Fruit fly (Drosophila melanogaster) whole organism, embryonic: Measurements from ENCODE around the gene CG31064.

Experiments used
- Atf-2 ChIP-seq: fragments of 200-800 bp; sonication (Bioruptor generic); optimal IDR thresholded peaks from 2 replicates; lab custom pipeline; 2016; ENCODE audit warnings: missing biosample characterization, missing genetic modification characterization
- Blimp-1 ChIP-seq: fragments of 200-800 bp; sonication (Bioruptor generic); optimal IDR thresholded peaks from 3 replicates; lab custom pipeline; 2018; ENCODE audit warnings: missing biosample characterization, missing genetic modification characterization, mild to moderate bottlenecking, moderate library complexity, missing genetic modification reagents
- CG10431 ChIP-seq: fragments of 200-800 bp; sonication (Bioruptor generic); optimal IDR thresholded peaks from 3 replicates; lab custom pipeline; 2018; ENCODE audit warnings: missing biosample characterization, mild to moderate bottlenecking, missing genetic modification characterization
- CG10979 ChIP-seq: fragments of 200-800 bp; sonication (Bioruptor generic); optimal IDR thresholded peaks from 2 replicates; lab custom pipeline; 2018; ENCODE audit warnings: missing biosample characterization, mild to moderate bottlenecking, missing genetic modification characterization, moderate library complexity
- CG13424 ChIP-seq: fragments of 200-800 bp; sonication (Bioruptor generic); optimal IDR thresholded peaks from 2 replicates; lab custom pipeline; 2019; ENCODE audit warnings: missing biosample characterization, mild to moderate bottlenecking, missing genetic modification characterization, moderate library complexity
- CG14860 ChIP-seq: fragments of 200-800 bp; sonication (Bioruptor generic); IDR thresholded peaks from 3 replicates; pipeline ENCODE4 v1.3.6; 2022; ENCODE audit warnings: missing biosample characterization, missing genetic modification characterization; ENCODE audit not compliant: partially characterized antibody
- CG15073 ChIP-seq: fragments of 200-800 bp; sonication (Bioruptor generic); optimal IDR thresholded peaks from 2 replicates; lab custom pipeline; 2016; ENCODE audit warnings: missing biosample characterization, missing genetic modification characterization
- CG15514 ChIP-seq: fragments of 200-800 bp; sonication (Bioruptor generic); optimal IDR thresholded peaks from 3 replicates; lab custom pipeline; 2017; ENCODE audit warnings: missing biosample characterization, missing genetic modification characterization, mild to moderate bottlenecking, moderate library complexity, missing genetic modification reagents
- CG17802 ChIP-seq: fragments of 200-800 bp; sonication (Bioruptor generic); optimal IDR thresholded peaks from 2 replicates; lab custom pipeline; 2018; ENCODE audit warnings: missing biosample characterization, mild to moderate bottlenecking, missing genetic modification characterization, moderate library complexity
- CG18262 ChIP-seq: fragments of 200-800 bp; optimal IDR thresholded peaks from 3 replicates; lab custom pipeline; 2019; ENCODE audit warnings: missing biosample characterization, mild to moderate bottlenecking, missing genetic modification characterization, moderate library complexity
- CG2875 ChIP-seq: fragments of 200-800 bp; sonication (Bioruptor generic); optimal IDR thresholded peaks from 2 replicates; lab custom pipeline; 2017; ENCODE audit warnings: missing biosample characterization, mild to moderate bottlenecking, missing genetic modification characterization, missing genetic modification reagents
- CG31365 ChIP-seq: fragments of 200-800 bp; sonication (Bioruptor generic); optimal IDR thresholded peaks from 2 replicates; lab custom pipeline; 2018; ENCODE audit warnings: missing biosample characterization, mild to moderate bottlenecking, missing genetic modification characterization
- CG33213 ChIP-seq: fragments of 200-800 bp; sonication (Bioruptor generic); optimal IDR thresholded peaks from 3 replicates; lab custom pipeline; 2016; ENCODE audit warnings: missing biosample characterization, missing genetic modification characterization
- CG6654 ChIP-seq: fragments of 200-800 bp; sonication (Bioruptor generic); optimal IDR thresholded peaks from 2 replicates; lab custom pipeline; 2017; ENCODE audit warnings: missing biosample characterization, mild to moderate bottlenecking, missing genetic modification characterization
- CG6791 ChIP-seq: fragments of 200-800 bp; sonication (Bioruptor generic); IDR thresholded peaks from 3 replicates; pipeline ENCODE4 v1.3.6; 2022; ENCODE audit warnings: missing biosample characterization, missing genetic modification characterization; ENCODE audit not compliant: partially characterized antibody
- CG6854 ChIP-seq: fragments of 200-800 bp; sonication (Bioruptor generic); optimal IDR thresholded peaks from 3 replicates; lab custom pipeline; 2017; ENCODE audit warnings: missing biosample characterization, mild to moderate bottlenecking, missing genetic modification characterization
- CG8359 ChIP-seq: fragments of 200-800 bp; sonication (Bioruptor generic); optimal IDR thresholded peaks from 2 replicates; lab custom pipeline; 2017; ENCODE audit warnings: missing biosample characterization, mild to moderate bottlenecking, missing genetic modification characterization, borderline replicate concordance
- CG8765 ChIP-seq: fragments of 200-800 bp; sonication (Bioruptor generic); IDR thresholded peaks from 2 replicates; pipeline ENCODE4 v1.3.6; 2022; ENCODE audit warnings: missing biosample characterization, missing genetic modification characterization
- CG9932 ChIP-seq: fragments of 200-800 bp; sonication (Bioruptor generic); IDR thresholded peaks from 2 replicates; pipeline ENCODE4 v1.3.6; 2022; ENCODE audit warnings: missing biosample characterization, missing genetic modification characterization
- CHES-1-like ChIP-seq: fragments of 200-800 bp; sonication (Bioruptor generic); optimal IDR thresholded peaks from 2 replicates; lab custom pipeline; 2016; ENCODE audit warnings: missing biosample characterization, missing genetic modification characterization
- CoRest ChIP-seq: fragments of 200-800 bp; sonication (Bioruptor generic); optimal IDR thresholded peaks from 3 replicates; lab custom pipeline; 2018; ENCODE audit warnings: missing biosample characterization, mild to moderate bottlenecking, missing genetic modification characterization, moderate library complexity
- Dbx ChIP-seq: fragments of 200-800 bp; sonication (Bioruptor generic); IDR thresholded peaks from 3 replicates; pipeline ENCODE4 v1.3.6; 2022; ENCODE audit warnings: missing biosample characterization, missing genetic modification characterization
- E2f1 ChIP-seq: fragments of 200-800 bp; sonication (Bioruptor generic); IDR thresholded peaks from 2 replicates; pipeline ENCODE4 v1.3.6; 2022; ENCODE audit warnings: missing biosample characterization, missing genetic modification characterization
- Ets65A ChIP-seq: fragments of 200-800 bp; sonication (Bioruptor generic); peaks from one replicate; lab custom pipeline; 2016; ENCODE audit warnings: missing biosample characterization, missing genetic modification characterization
- H2.0 ChIP-seq: fragments of 200-800 bp; sonication (Bioruptor generic); IDR thresholded peaks from 2 replicates; pipeline ENCODE4 v1.3.6; 2022; ENCODE audit warnings: missing biosample characterization, missing genetic modification characterization
- Hr51 ChIP-seq, 2 experiments: fragments of 200-800 bp; sonication (Bioruptor generic); optimal IDR thresholded peaks; 2 replicates in 1 of 2; 3 replicates in 1 of 2; lab custom pipeline; 2016 to 2018; ENCODE audit warnings: missing biosample characterization in 2 of 2, missing genetic modification characterization in 2 of 2, mild to moderate bottlenecking in 1 of 2, moderate library complexity in 1 of 2
- Lpt ChIP-seq: fragments of >200 bp; optimal IDR thresholded peaks from 2 replicates; lab custom pipeline; 2018; ENCODE audit warnings: missing biosample characterization, missing genetic modification characterization
- Nf-YB ChIP-seq: fragments of 200-800 bp; sonication (Bioruptor generic); optimal IDR thresholded peaks from 3 replicates; lab custom pipeline; 2019; ENCODE audit warnings: missing biosample characterization, mild to moderate bottlenecking, missing genetic modification characterization, moderate library complexity
- Ptx1 ChIP-seq: fragments of 200-800 bp; sonication (Bioruptor generic); IDR thresholded peaks from 2 replicates; pipeline ENCODE4 v1.3.6; 2022; ENCODE audit warnings: missing biosample characterization, missing genetic modification characterization
- Xrp1 ChIP-seq: fragments of 200-800 bp; sonication (Bioruptor generic); IDR thresholded peaks from 2 replicates; pipeline ENCODE4 v1.3.6; 2022; ENCODE audit warnings: missing biosample characterization, missing genetic modification characterization
- bsh ChIP-seq, 2 experiments: fragments of 200-800 bp; sonication (Bioruptor generic); optimal IDR thresholded peaks; 2 replicates each; lab custom pipeline; 2017 to 2018; ENCODE audit warnings: mild to moderate bottlenecking in 2 of 2, missing biosample characterization in 2 of 2, missing genetic modification characterization in 2 of 2, moderate library complexity in 1 of 2
- dmrt11E ChIP-seq: fragments of 200-800 bp; sonication (Bioruptor generic); optimal IDR thresholded peaks from 3 replicates; lab custom pipeline; 2018; ENCODE audit warnings: missing biosample characterization, mild to moderate bottlenecking, missing genetic modification characterization, moderate library complexity
- esg ChIP-seq: fragments of 200-800 bp; sonication (Bioruptor generic); conservative IDR thresholded peaks from 2 replicates; pipeline ENCODE4 v1.3.6; 2022; ENCODE audit warnings: missing biosample characterization, missing genetic modification characterization
- exex ChIP-seq: fragments of 200-800 bp; sonication (Bioruptor generic); optimal IDR thresholded peaks from 4 replicates; lab custom pipeline; 2018; ENCODE audit warnings: missing biosample characterization, mild to moderate bottlenecking, missing genetic modification characterization, moderate library complexity
- gem ChIP-seq: fragments of 200-800 bp; sonication (Bioruptor generic); optimal IDR thresholded peaks from 2 replicates; lab custom pipeline; 2019; ENCODE audit warnings: missing biosample characterization, mild to moderate bottlenecking, missing genetic modification characterization, moderate library complexity
- lola ChIP-seq, 3 experiments: fragments of >200 bp in 2 of 3; fragments of 200-800 bp in 1 of 3; sonication (Bioruptor generic) in 1 of 3; optimal IDR thresholded peaks; 2 replicates each; lab custom pipeline; 2017 to 2019; ENCODE audit warnings: missing biosample characterization in 3 of 3, missing genetic modification characterization in 3 of 3, mild to moderate bottlenecking in 1 of 3, moderate library complexity in 1 of 3
- mld ChIP-seq: fragments of 200-800 bp; sonication (Bioruptor generic); IDR thresholded peaks from 3 replicates; pipeline ENCODE4 v1.3.6; 2022; ENCODE audit warnings: missing biosample characterization, missing genetic modification characterization; ENCODE audit not compliant: partially characterized antibody
- nom ChIP-seq: fragments of 200-800 bp; sonication (Bioruptor generic); optimal IDR thresholded peaks from 2 replicates; lab custom pipeline; 2017; ENCODE audit warnings: missing biosample characterization, missing genetic modification characterization, mild to moderate bottlenecking, moderate library complexity, missing genetic modification reagents
- phol ChIP-seq: fragments of 200-800 bp; sonication (Bioruptor generic); optimal IDR thresholded peaks from 3 replicates; lab custom pipeline; 2018; ENCODE audit warnings: missing biosample characterization, mild to moderate bottlenecking, missing genetic modification characterization, moderate library complexity
- pros ChIP-seq: fragments of 200-800 bp; sonication (Bioruptor generic); optimal IDR thresholded peaks from 3 replicates; lab custom pipeline; 2019; ENCODE audit warnings: missing biosample characterization, mild to moderate bottlenecking, missing genetic modification characterization, moderate library complexity
- seq ChIP-seq: fragments of 200-800 bp; sonication (Bioruptor generic); IDR thresholded peaks from 2 replicates; pipeline ENCODE4 v1.3.6; 2022; ENCODE audit warnings: missing biosample characterization, missing genetic modification characterization
- sqz ChIP-seq: fragments of 200-800 bp; sonication (Bioruptor generic); optimal IDR thresholded peaks from 3 replicates; lab custom pipeline; 2018; ENCODE audit warnings: missing biosample characterization, mild to moderate bottlenecking, missing genetic modification characterization
- sug ChIP-seq: fragments of 200-800 bp; optimal IDR thresholded peaks from 2 replicates; lab custom pipeline; 2019; ENCODE audit warnings: missing biosample characterization, mild to moderate bottlenecking, missing genetic modification characterization, moderate library complexity
- unpg ChIP-seq: fragments of 200-800 bp; sonication (Bioruptor generic); optimal IDR thresholded peaks from 3 replicates; lab custom pipeline; 2018; ENCODE audit warnings: missing biosample characterization, mild to moderate bottlenecking, missing genetic modification characterization, moderate library complexity

Gene CG31064

dm6 chr3R:27201538-27202281 is 37.2 kb downstream of the CG31064 start (continued):
- TF ChIP-seq nom (GFP tag; lab: Kevin White, UChicago) = peak; percentile 68
- TF ChIP-seq Nf-YB (GFP tag; lab: Kevin White, UChicago) = no peak
- no peak for TF ChIP-seq CG8359 (GFP tag; lab: Kevin White, UChicago)
- TF ChIP-seq CHES-1-like (GFP tag; lab: Kevin White, UChicago) = no peak
- TF ChIP-seq CG15073 = no peak
- TF ChIP-seq phol = no peak
- TF ChIP-seq CG6791 (GFP tag; lab: Robert Waterston, UW) = no peak
- no peak for TF ChIP-seq Hr51 (GFP tag; optimal IDR thresholded peaks at IDR 0.05; lab: Kevin White, UChicago)
- peak; percentile 58 for TF ChIP-seq Ets65A (GFP tag; lab: Kevin White, UChicago)
- no peak for TF ChIP-seq CG33213 (GFP tag; lab: Kevin White, UChicago)
- TF ChIP-seq pros (GFP tag; lab: Kevin White, UChicago) = no peak
- TF ChIP-seq CG14860 (GFP tag; lab: Robert Waterston, UW) = no peak

DNA sequence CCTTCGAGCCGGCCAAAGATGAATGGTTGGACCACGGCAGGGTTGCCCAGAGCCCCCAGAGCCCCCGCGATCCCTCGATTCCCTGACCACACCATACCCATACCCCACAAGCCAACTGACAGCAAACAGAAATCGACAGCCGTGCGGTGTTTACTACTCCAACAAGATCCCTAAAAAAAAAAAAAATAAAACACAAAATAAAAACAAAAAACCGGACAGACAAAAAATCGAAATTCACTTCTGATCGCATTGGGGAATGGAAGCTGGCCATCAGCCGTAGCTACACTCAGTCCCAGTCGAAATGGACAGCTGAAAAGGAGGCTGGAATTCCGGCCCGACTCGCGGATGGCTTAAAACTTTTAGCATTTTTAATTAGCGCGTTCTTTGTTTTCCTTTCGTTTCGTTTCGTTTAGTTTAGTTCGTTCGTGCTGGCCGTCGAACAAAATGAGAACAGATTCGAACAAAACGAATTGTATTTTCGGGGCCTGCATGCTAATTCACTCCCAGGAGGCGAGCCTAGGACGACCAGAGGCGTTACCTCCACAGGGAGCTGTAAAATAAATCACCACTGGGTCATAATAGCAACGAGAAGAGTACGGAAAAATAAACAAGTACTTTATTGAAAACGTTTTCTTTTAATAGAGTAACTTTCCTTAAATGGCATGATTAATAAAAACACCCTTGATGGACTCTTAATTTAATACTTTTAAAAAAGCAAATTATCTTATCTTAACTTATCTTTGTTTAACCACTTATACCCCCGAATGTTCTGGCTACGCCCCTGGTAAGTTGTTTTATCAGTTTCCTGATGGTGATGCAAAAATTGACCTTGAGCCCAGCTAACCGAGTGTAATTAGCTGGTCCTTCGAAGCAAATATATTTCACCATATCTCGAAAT is 39.8 kb downstream of the CG31064 start:
- TF ChIP-seq H2.0 = no peak
- TF ChIP-seq Blimp-1 (GFP tag; lab: Kevin White, UChicago) = no peak
- TF ChIP-seq CG9932 = no peak
- no peak for TF ChIP-seq CG6854 (GFP tag; lab: Kevin White, UChicago)
- TF ChIP-seq Dbx (GFP tag; lab: Robert Waterston, UW) = no peak
- TF ChIP-seq CG8765 = no peak
- no peak for TF ChIP-seq seq (GFP tag; lab: Robert Waterston, UW)
- no peak for TF ChIP-seq E2f1
- TF ChIP-seq mld (GFP tag; lab: Robert Waterston, UW) = no peak
- TF ChIP-seq CG15514 (GFP tag; lab: Kevin White, UChicago) = no peak
- no peak for TF ChIP-seq Lpt
- no peak for TF ChIP-seq CG31365 (tag; lab: Kevin White, UChicago)
- no peak for TF ChIP-seq esg (GFP tag; lab: Robert Waterston, UW)
- peak; percentile 19 for TF ChIP-seq sqz (GFP tag; lab: Kevin White, UChicago)
- TF ChIP-seq CG13424 = no peak
- TF ChIP-seq nom (GFP tag; lab: Kevin White, UChicago) = peak; percentile 68
- TF ChIP-seq, all 482 proteins: peak for 2

DNA sequence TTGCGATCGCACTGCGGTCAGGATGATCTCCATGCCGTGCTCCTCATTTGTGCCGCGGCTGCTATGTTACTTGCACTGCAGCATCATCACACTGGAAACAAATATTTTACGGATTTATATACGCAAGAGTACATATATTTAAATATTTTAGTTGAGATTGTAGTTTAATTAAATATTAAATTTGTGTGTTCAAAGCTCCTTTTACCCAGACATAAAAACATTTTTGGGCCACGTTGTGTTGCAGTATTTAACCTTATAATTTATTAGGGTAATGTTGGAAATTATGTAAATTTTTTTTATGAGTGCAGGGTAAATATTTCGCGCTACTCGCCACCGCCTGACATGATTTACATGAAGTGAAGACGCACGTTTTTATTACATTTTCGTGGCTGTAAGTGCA is 41.3 kb downstream of the CG31064 start:
- TF ChIP-seq CG18262 = peak; percentile 12
- TF ChIP-seq CG10979 = peak; percentile 23
- peak in 1 of 3 experiments; percentile 10 for TF ChIP-seq lola (GFP tag; optimal IDR thresholded peaks at IDR 0.05; lab: Kevin White, UChicago)
- TF ChIP-seq Ptx1 (GFP tag; lab: Robert Waterston, UW) = no peak
- TF ChIP-seq CoRest = no peak
- TF ChIP-seq gem = peak; percentile 24
- TF ChIP-seq CG17802 (tag; lab: Kevin White, UChicago) = no peak
- TF ChIP-seq CG2875 = no peak
- TF ChIP-seq unpg (GFP tag; lab: Kevin White, UChicago) = peak; percentile 1
- TF ChIP-seq dmrt11E (tag; lab: Kevin White, UChicago) = peak; percentile 34
- no peak for TF ChIP-seq sug (tag; lab: Kevin White, UChicago)
- no peak for TF ChIP-seq CG10431 (GFP tag; lab: Kevin White, UChicago)
- TF ChIP-seq exex = no peak
- TF ChIP-seq CG6654 = no peak
- TF ChIP-seq bsh (GFP tag; optimal IDR thresholded peaks at IDR 0.05; lab: Kevin White, UChicago) = peak in 1 of 2 experiments; percentile 22
- peak; percentile 31; the same call in 1 of the 2 replicates for TF ChIP-seq Xrp1 (GFP tag; lab: Robert Waterston, UW)
- no peak for TF ChIP-seq CG13424
- TF ChIP-seq Atf-2 (GFP tag; lab: Kevin White, UChicago) = no peak
- peak; percentile 9 for TF ChIP-seq phol
